Fruit fly (Drosophila melanogaster): Measurements from ENCODE around the gene eIF5.

DNA sequence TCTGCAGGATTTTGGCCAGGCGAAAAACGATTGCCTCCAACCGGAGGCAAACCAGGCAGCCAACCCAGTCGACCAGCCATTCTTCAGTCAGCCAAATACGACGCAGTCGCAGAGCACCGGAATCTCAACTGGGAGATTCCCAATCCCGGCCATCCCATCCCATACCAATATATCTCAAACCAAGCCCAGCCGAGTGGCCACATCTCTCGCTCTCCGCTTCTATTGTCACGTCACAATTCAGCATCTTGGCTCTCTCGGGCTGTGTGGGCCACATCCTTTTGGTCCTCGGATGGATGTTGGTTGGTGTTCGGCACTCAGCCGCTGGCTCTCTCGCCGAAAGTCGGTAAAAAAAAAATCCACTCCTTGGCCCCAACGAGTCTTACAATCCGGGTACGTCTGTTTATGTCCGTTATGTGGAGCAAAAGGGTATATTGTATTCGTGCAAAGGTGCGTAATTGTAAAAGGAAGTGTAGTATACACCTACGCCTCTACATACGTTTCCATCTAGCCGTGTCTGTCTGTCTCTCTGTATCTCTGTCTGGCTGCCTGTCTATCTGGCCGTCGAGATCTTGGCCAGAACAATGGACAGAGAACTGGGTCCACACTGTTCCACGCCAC, 18.5 kb downstream of the eIF5 start, which contains the start of gene mmd:
- no peak for TF ChIP-seq rn (GFP tag; IDR thresholded peaks at IDR 0.05)
- TF ChIP-seq EcR (GFP tag; optimal IDR thresholded peaks at IDR 0.05) = no peak
- no peak for TF ChIP-seq CG15710 (tag; optimal IDR thresholded peaks at IDR 0.05)
- no peak for TF ChIP-seq CG4496 (GFP tag; IDR thresholded peaks at IDR 0.05)
- TF ChIP-seq CG32121 (GFP tag; IDR thresholded peaks at IDR 0.05) = no peak
- TF ChIP-seq Snoo (tag; optimal IDR thresholded peaks at IDR 0.05) = no peak
- TF ChIP-seq D1 (tag; optimal IDR thresholded peaks at IDR 0.05) = no peak
- no peak for TF ChIP-seq CG13204 (GFP tag; optimal IDR thresholded peaks at IDR 0.05)
